Worm (Caenorhabditis elegans) whole organism, young adult: ENCODE data around the gene Y70C5A.3.

Experiments
- F55B11.4 ChIP-seq: sonication (generic microtip); optimal IDR thresholded peaks from 2 replicates; lab custom pipeline; 2016; ENCODE audit warnings: missing compliant biosample characterization, missing genetic modification characterization, borderline replicate concordance; ENCODE audit not compliant: insufficient read depth
- ceh-91 ChIP-seq: fragments of 200-800 bp; sonication (Bioruptor generic); IDR thresholded peaks from 2 replicates; pipeline ENCODE4 v1.3.6; 2022; ENCODE audit warnings: missing genetic modification reagents, missing genetic modification characterization, missing compliant biosample characterization
- mel-28 ChIP-seq: sonication (generic microtip); optimal IDR thresholded peaks from 2 replicates; lab custom pipeline; 2016; ENCODE audit warnings: borderline replicate concordance, mild to moderate bottlenecking, missing genetic modification characterization, missing compliant biosample characterization
- nhr-179 ChIP-seq: sonication (generic microtip); optimal IDR thresholded peaks from 2 replicates; lab custom pipeline; 2016; ENCODE audit warnings: mild to moderate bottlenecking, missing genetic modification characterization, missing compliant biosample characterization
- rec-8 ChIP-seq, 2 experiments: sonication (generic microtip); optimal IDR thresholded peaks; 2 replicates each; lab custom pipeline; 2016; ENCODE audit warnings: mild to moderate bottlenecking in 2 of 2, missing genetic modification characterization in 2 of 2, missing genetic modification reagents in 2 of 2, missing genotype in 2 of 2, missing biosample characterization in 1 of 2, missing compliant biosample characterization in 1 of 2, moderate library complexity in 1 of 2
- sea-2 ChIP-seq: fragments of 200-800 bp; sonication (Bioruptor generic); IDR thresholded peaks from 2 replicates; pipeline ENCODE4 v1.3.6; 2022; ENCODE audit warnings: missing genetic modification characterization, missing compliant biosample characterization
- unc-62 ChIP-seq: fragments of 150-350 bp; optimal IDR thresholded peaks from 2 replicates; lab custom pipeline; 2014; ENCODE audit warnings: missing biosample characterization, missing genetic modification reagents, missing genetic modification characterization

DNA sequence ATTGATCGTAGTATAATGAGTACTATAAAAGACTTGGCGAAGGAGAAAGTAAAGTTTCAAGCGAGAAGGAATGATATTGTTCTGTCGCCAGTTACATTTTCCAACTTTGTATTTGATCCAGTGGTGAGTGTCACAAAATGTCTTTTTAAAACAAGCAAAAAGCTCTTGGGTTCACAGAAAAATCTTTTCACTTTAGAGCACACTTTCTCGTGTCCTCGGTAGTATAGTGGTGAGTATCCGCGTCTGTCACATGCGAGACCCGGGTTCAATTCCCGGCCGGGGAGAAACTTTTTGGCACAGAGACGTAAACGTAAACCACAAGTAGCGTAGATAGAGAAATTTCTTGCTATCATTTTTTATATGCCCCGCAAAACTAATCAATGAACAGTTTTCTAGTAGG, 19.6 kb upstream of the Y70C5A.3 start:
- TF ChIP-seq sea-2 (no peak), mel-28 (tag; lab: Kevin White, UChicago) (no peak), ceh-91 (no peak), unc-62 (GFP tag; lab: Kevin White, UChicago) (no peak), nhr-179 (no peak), F55B11.4 (tag; lab: Kevin White, UChicago) (no peak), rec-8 (tag; optimal IDR thresholded peaks at IDR 0.05; lab: Kevin White, UChicago) (peak in 1 of 2 experiments; percentile 31)
